Fruit fly (Drosophila melanogaster) whole organism, embryonic: ENCODE measurements around the gene CG32079.
A peak's percentile ranks its signal among the peaks of the same experiment; 100 is the strongest.

Experiments
- C15 ChIP-seq: fragments of 200-800 bp; sonication (Bioruptor generic); IDR thresholded peaks from 3 replicates; pipeline ENCODE4 v1.3.6; 2022; ENCODE audit warnings: missing biosample characterization, missing genetic modification characterization
- CG10209 ChIP-seq: fragments of 200-800 bp; sonication (Bioruptor generic); optimal IDR thresholded peaks from 3 replicates; lab custom pipeline; 2017; ENCODE audit warnings: missing biosample characterization, mild to moderate bottlenecking, missing genetic modification characterization, missing genetic modification reagents
- CG1024 ChIP-seq: fragments of 200-800 bp; sonication (Bioruptor generic); IDR thresholded peaks from 2 replicates; pipeline ENCODE4 v1.3.6; 2022; ENCODE audit warnings: missing biosample characterization, missing genetic modification characterization
- CG11456 ChIP-seq: fragments of 200-800 bp; sonication (Bioruptor generic); IDR thresholded peaks from 3 replicates; pipeline ENCODE4 v1.3.6; 2022; ENCODE audit warnings: missing biosample characterization, missing genetic modification characterization
- CG11695 ChIP-seq: fragments of 200-800 bp; sonication (Bioruptor generic); IDR thresholded peaks from 3 replicates; pipeline ENCODE4 v1.3.6; 2022; ENCODE audit warnings: missing biosample characterization, missing genetic modification characterization
- CG12104 ChIP-seq: fragments of 200-800 bp; sonication (Bioruptor generic); optimal IDR thresholded peaks from 3 replicates; lab custom pipeline; 2016; ENCODE audit warnings: missing biosample characterization, missing genetic modification characterization
- CG12299 ChIP-seq: fragments of 200-800 bp; sonication (Bioruptor generic); optimal IDR thresholded peaks from 2 replicates; lab custom pipeline; 2018; ENCODE audit warnings: missing biosample characterization, mild to moderate bottlenecking, missing genetic modification characterization
- CG12659 ChIP-seq: fragments of 200-800 bp; sonication (Bioruptor generic); optimal IDR thresholded peaks from 3 replicates; lab custom pipeline; 2017; ENCODE audit warnings: mild to moderate bottlenecking, missing biosample characterization, missing genetic modification reagents, missing genetic modification characterization
- CG16779 ChIP-seq: fragments of 200-800 bp; sonication (Bioruptor generic); IDR thresholded peaks from 2 replicates; pipeline ENCODE4 v1.3.6; 2022; ENCODE audit warnings: missing biosample characterization, missing genetic modification characterization
- CG17802 ChIP-seq: fragments of 200-800 bp; sonication (Bioruptor generic); optimal IDR thresholded peaks from 2 replicates; lab custom pipeline; 2018; ENCODE audit warnings: missing biosample characterization, mild to moderate bottlenecking, missing genetic modification characterization, moderate library complexity
- CG1792 ChIP-seq: fragments of 200-800 bp; sonication (Bioruptor generic); optimal IDR thresholded peaks from 2 replicates; lab custom pipeline; 2016; ENCODE audit warnings: missing biosample characterization, missing genetic modification characterization
- CG18011 ChIP-seq: fragments of 200-800 bp; sonication (Bioruptor generic); optimal IDR thresholded peaks from 2 replicates; lab custom pipeline; 2017; ENCODE audit warnings: missing biosample characterization, missing genetic modification characterization, mild to moderate bottlenecking, moderate library complexity, missing genotype
- CG18476 ChIP-seq: fragments of 200-800 bp; sonication (Bioruptor generic); optimal IDR thresholded peaks from 2 replicates; lab custom pipeline; 2016; ENCODE audit warnings: missing biosample characterization, mild to moderate bottlenecking, missing genetic modification characterization
- CG18599 ChIP-seq: fragments of 200-800 bp; sonication (Bioruptor generic); optimal IDR thresholded peaks from 3 replicates; lab custom pipeline; 2017; ENCODE audit warnings: missing biosample characterization, missing genetic modification characterization, mild to moderate bottlenecking, moderate library complexity, missing genetic modification reagents
- CG2712 ChIP-seq: fragments of 200-800 bp; optimal IDR thresholded peaks from 3 replicates; lab custom pipeline; 2019; ENCODE audit warnings: missing biosample characterization, mild to moderate bottlenecking, missing genetic modification characterization, moderate library complexity
- CG30020 ChIP-seq: fragments of 200-800 bp; optimal IDR thresholded peaks from 2 replicates; lab custom pipeline; 2019; ENCODE audit warnings: missing biosample characterization, mild to moderate bottlenecking, missing genetic modification characterization, moderate library complexity
- CG30403 ChIP-seq: fragments of 200-800 bp; sonication (Bioruptor generic); optimal IDR thresholded peaks from 3 replicates; lab custom pipeline; 2016; ENCODE audit warnings: missing biosample characterization, missing genetic modification characterization
- CG3847 ChIP-seq: fragments of 200-800 bp; sonication (Bioruptor generic); IDR thresholded peaks from 2 replicates; pipeline ENCODE4 v1.3.6; 2022; ENCODE audit warnings: missing biosample characterization, missing genetic modification characterization
- CG4707 ChIP-seq: fragments of 200-800 bp; sonication (Bioruptor generic); optimal IDR thresholded peaks from 2 replicates; lab custom pipeline; 2018; ENCODE audit warnings: missing biosample characterization, mild to moderate bottlenecking, missing genetic modification characterization, moderate library complexity
- CG5953 ChIP-seq: fragments of 200-800 bp; sonication (Bioruptor generic); IDR thresholded peaks from 2 replicates; pipeline ENCODE4 v1.3.6; 2022; ENCODE audit warnings: missing biosample characterization, missing genetic modification characterization
- CG7556 ChIP-seq: fragments of 200-800 bp; sonication (Bioruptor generic); optimal IDR thresholded peaks from 2 replicates; lab custom pipeline; 2017; ENCODE audit warnings: missing biosample characterization, mild to moderate bottlenecking, missing genetic modification characterization
- CG9797 ChIP-seq: fragments of 200-800 bp; sonication (Bioruptor generic); optimal IDR thresholded peaks from 3 replicates; lab custom pipeline; 2018; ENCODE audit warnings: missing biosample characterization, mild to moderate bottlenecking, missing genetic modification characterization
- Camta ChIP-seq: fragments of 200-800 bp; sonication (Bioruptor generic); optimal IDR thresholded peaks from 2 replicates; lab custom pipeline; 2016; ENCODE audit warnings: missing biosample characterization, missing genetic modification characterization
- Dip2 ChIP-seq: fragments of 200-800 bp; sonication (Bioruptor generic); IDR thresholded peaks from 2 replicates; pipeline ENCODE4 v1.3.6; 2022; ENCODE audit warnings: missing biosample characterization, missing genetic modification characterization
- Dll ChIP-seq: fragments of 200-800 bp; sonication (Bioruptor generic); IDR thresholded peaks from 4 replicates; pipeline ENCODE4 v1.3.6; 2022; ENCODE audit warnings: missing biosample characterization, missing genetic modification characterization; ENCODE audit not compliant: partially characterized antibody
- Gsc ChIP-seq: fragments of 200-800 bp; sonication (Bioruptor generic); IDR thresholded peaks from 2 replicates; pipeline ENCODE4 v1.3.6; 2022; ENCODE audit warnings: missing biosample characterization, missing genetic modification characterization
- Hmr ChIP-seq: fragments of 200-800 bp; sonication (Bioruptor generic); optimal IDR thresholded peaks from 3 replicates; lab custom pipeline; 2017; ENCODE audit warnings: mild to moderate bottlenecking, missing biosample characterization, missing genetic modification reagents, missing genetic modification characterization
- Hmx ChIP-seq: fragments of 200-800 bp; sonication (Bioruptor generic); optimal IDR thresholded peaks from 2 replicates; lab custom pipeline; 2016; ENCODE audit warnings: missing biosample characterization, missing genetic modification characterization
- Ravus ChIP-seq: fragments of 200-800 bp; sonication (Bioruptor generic); IDR thresholded peaks from 2 replicates; pipeline ENCODE4 v1.3.6; 2022; ENCODE audit warnings: missing biosample characterization, missing genetic modification characterization
- Rfx ChIP-seq: fragments of 200-800 bp; sonication (Bioruptor generic); IDR thresholded peaks from 2 replicates; pipeline ENCODE4 v1.3.6; 2022; ENCODE audit warnings: missing biosample characterization, missing genetic modification characterization
- Spps ChIP-seq: fragments of 200-800 bp; sonication (Bioruptor generic); optimal IDR thresholded peaks from 2 replicates; lab custom pipeline; 2018; ENCODE audit warnings: missing biosample characterization, mild to moderate bottlenecking, missing genetic modification characterization
- ap ChIP-seq: fragments of 200-800 bp; sonication (Bioruptor generic); IDR thresholded peaks from 2 replicates; pipeline ENCODE4 v1.3.6; 2022; ENCODE audit warnings: missing biosample characterization, missing genetic modification characterization
- bcd ChIP-seq: fragments of 200-800 bp; sonication (Bioruptor generic); optimal IDR thresholded peaks from 2 replicates; lab custom pipeline; 2017; ENCODE audit warnings: missing biosample characterization, mild to moderate bottlenecking, missing genetic modification characterization
- bigmax ChIP-seq: fragments of 200-800 bp; sonication (Bioruptor generic); optimal IDR thresholded peaks from 2 replicates; lab custom pipeline; 2018; ENCODE audit warnings: missing biosample characterization, mild to moderate bottlenecking, missing genetic modification characterization
- bsh ChIP-seq, 2 experiments: fragments of 200-800 bp; sonication (Bioruptor generic); optimal IDR thresholded peaks; 2 replicates each; lab custom pipeline; 2017 to 2018; ENCODE audit warnings: mild to moderate bottlenecking in 2 of 2, missing biosample characterization in 2 of 2, missing genetic modification characterization in 2 of 2, moderate library complexity in 1 of 2
- corto ChIP-seq: fragments of 200-800 bp; sonication (Bioruptor generic); optimal IDR thresholded peaks from 2 replicates; lab custom pipeline; 2016; ENCODE audit warnings: missing biosample characterization, mild to moderate bottlenecking, missing genetic modification characterization, moderate library complexity
- ftz-f1 ChIP-seq: fragments of 200-800 bp; sonication (Bioruptor generic); optimal IDR thresholded peaks from 2 replicates; lab custom pipeline; 2016; ENCODE audit warnings: missing biosample characterization, missing genetic modification characterization
- gfzf ChIP-seq: fragments of 200-800 bp; sonication (Bioruptor generic); optimal IDR thresholded peaks from 2 replicates; lab custom pipeline; 2016; ENCODE audit warnings: missing biosample characterization, mild to moderate bottlenecking, missing genetic modification characterization, moderate library complexity
- gt ChIP-seq: fragments of 200-800 bp; sonication (Bioruptor generic); IDR thresholded peaks from 2 replicates; pipeline ENCODE4 v1.3.6; 2022; ENCODE audit warnings: missing biosample characterization, missing genetic modification characterization
- hbn ChIP-seq: fragments of 200-800 bp; sonication (Bioruptor generic); IDR thresholded peaks from 2 replicates; pipeline ENCODE4 v1.3.6; 2022; ENCODE audit warnings: missing biosample characterization, missing genetic modification characterization; ENCODE audit not compliant: partially characterized antibody
- kni ChIP-seq: fragments of 200-800 bp; sonication (Bioruptor generic); optimal IDR thresholded peaks from 3 replicates; lab custom pipeline; 2017; ENCODE audit warnings: mild to moderate bottlenecking, missing biosample characterization, missing genetic modification reagents, missing genetic modification characterization
- lmd ChIP-seq: fragments of 200-800 bp; sonication (Bioruptor generic); IDR thresholded peaks from 2 replicates; pipeline ENCODE4 v1.3.6; 2022; ENCODE audit warnings: missing biosample characterization, missing genetic modification characterization
- mam ChIP-seq: fragments of 200-800 bp; sonication (Bioruptor generic); optimal IDR thresholded peaks from 3 replicates; lab custom pipeline; 2016; ENCODE audit warnings: missing biosample characterization, missing genetic modification characterization
- phol ChIP-seq: fragments of 200-800 bp; sonication (Bioruptor generic); optimal IDR thresholded peaks from 3 replicates; lab custom pipeline; 2018; ENCODE audit warnings: missing biosample characterization, mild to moderate bottlenecking, missing genetic modification characterization, moderate library complexity
- pnt ChIP-seq: fragments of 200-800 bp; sonication (Bioruptor generic); optimal IDR thresholded peaks from 3 replicates; lab custom pipeline; 2016; ENCODE audit warnings: missing biosample characterization, missing genetic modification characterization
- schlank ChIP-seq: fragments of 200-800 bp; sonication (Bioruptor generic); optimal IDR thresholded peaks from 2 replicates; lab custom pipeline; 2018; ENCODE audit warnings: missing biosample characterization, mild to moderate bottlenecking, missing genetic modification characterization
- sna ChIP-seq: fragments of 200-800 bp; sonication (Bioruptor generic); IDR thresholded peaks from 2 replicates; pipeline ENCODE4 v1.3.6; 2022; ENCODE audit warnings: missing biosample characterization, missing genetic modification characterization; ENCODE audit not compliant: partially characterized antibody
- tna ChIP-seq: fragments of 200-800 bp; sonication (Bioruptor generic); IDR thresholded peaks from 2 replicates; pipeline ENCODE4 v1.3.6; 2022; ENCODE audit warnings: missing biosample characterization, missing genetic modification characterization; ENCODE audit not compliant: partially characterized antibody
- toy ChIP-seq: fragments of 200-800 bp; sonication (Bioruptor generic); IDR thresholded peaks from 2 replicates; pipeline ENCODE4 v1.3.6; 2022; ENCODE audit warnings: missing biosample characterization, missing genetic modification characterization
- tup ChIP-seq: fragments of 200-800 bp; sonication (Bioruptor generic); optimal IDR thresholded peaks from 2 replicates; lab custom pipeline; 2016; ENCODE audit warnings: missing biosample characterization, mild to moderate bottlenecking, missing genetic modification characterization, moderate library complexity
- yki ChIP-seq: fragments of >200 bp; optimal IDR thresholded peaks from 3 replicates; lab custom pipeline; 2018

Gene CG32079

dm6 chr3L:11047877-11048276, 22.5 kb downstream of the CG32079 start (continued):
- peak; percentile 77 for TF ChIP-seq CG16779 (GFP tag; lab: Robert Waterston, UW)
- TF ChIP-seq CG11456 (GFP tag; lab: Robert Waterston, UW) = peak; percentile 96
- TF ChIP-seq CG17802 (tag; lab: Kevin White, UChicago) = peak; percentile 42
- TF ChIP-seq CG30020 (tag; lab: Kevin White, UChicago) = no peak
- TF ChIP-seq pnt (GFP tag; lab: Kevin White, UChicago) = peak; percentile 76
- no peak for TF ChIP-seq Gsc (GFP tag; lab: Robert Waterston, UW)
- TF ChIP-seq corto (GFP tag; lab: Kevin White, UChicago) = no peak
- TF ChIP-seq CG11695 (GFP tag; lab: Robert Waterston, UW) = no peak
- TF ChIP-seq bigmax (GFP tag; lab: Kevin White, UChicago) = no peak
- TF ChIP-seq gt (GFP tag; lab: Robert Waterston, UW) = no peak
- TF ChIP-seq Hmx = no peak
- no peak for TF ChIP-seq hbn (GFP tag; lab: Robert Waterston, UW)
- TF ChIP-seq CG3847 (GFP tag; lab: Robert Waterston, UW) = peak; percentile 77; the same call in 1 of the 2 replicates
- TF ChIP-seq CG18011 (GFP tag; lab: Kevin White, UChicago) = no peak
- no peak for TF ChIP-seq yki
- peak; percentile 55 for TF ChIP-seq phol (tag; lab: Kevin White, UChicago)
- peak; percentile 79 for TF ChIP-seq CG5953 (GFP tag; lab: Robert Waterston, UW)
- TF ChIP-seq Rfx (GFP tag; lab: Robert Waterston, UW) = peak; percentile 91
- TF ChIP-seq bsh (GFP tag; optimal IDR thresholded peaks at IDR 0.05; lab: Kevin White, UChicago) = peak in 1 of 2 experiments; percentile 72
- peak; percentile 41 for TF ChIP-seq ftz-f1 (GFP tag; lab: Kevin White, UChicago)
- TF ChIP-seq tup = no peak
- no peak for TF ChIP-seq sna (GFP tag; lab: Robert Waterston, UW)
- no peak for TF ChIP-seq CG7556 (GFP tag; lab: Kevin White, UChicago)
- peak; percentile 6 for TF ChIP-seq Spps (tag; lab: Kevin White, UChicago)
- no peak for TF ChIP-seq toy
- TF ChIP-seq CG2712 (tag; lab: Kevin White, UChicago) = peak; percentile 73
- TF ChIP-seq CG10209 (GFP tag; lab: Kevin White, UChicago) = peak; percentile 57
- TF ChIP-seq mam = peak; percentile 64
- no peak for TF ChIP-seq CG1792
- no peak for TF ChIP-seq kni
- TF ChIP-seq CG30403 (GFP tag; lab: Kevin White, UChicago) = peak; percentile 82
- no peak for TF ChIP-seq gfzf
- peak; percentile 76 for TF ChIP-seq Camta (GFP tag; lab: Kevin White, UChicago)
- TF ChIP-seq CG12104 = peak; percentile 57
- TF ChIP-seq CG18599 (GFP tag; lab: Kevin White, UChicago) = no peak
- TF ChIP-seq lmd (GFP tag; lab: Robert Waterston, UW) = peak; percentile 84
- peak; percentile 42 for TF ChIP-seq schlank (tag; lab: Kevin White, UChicago)
- TF ChIP-seq Dip2 (GFP tag; lab: Robert Waterston, UW) = no peak
- TF ChIP-seq Ravus (GFP tag; lab: Robert Waterston, UW) = no peak
- TF ChIP-seq Hmr (GFP tag; lab: Kevin White, UChicago) = peak; percentile 75
- TF ChIP-seq bcd (GFP tag; lab: Kevin White, UChicago) = peak; percentile 74
- TF ChIP-seq Dll (GFP tag; lab: Robert Waterston, UW) = no peak
- peak; percentile 54 for TF ChIP-seq CG4707 (GFP tag; lab: Kevin White, UChicago)
- peak; percentile 45; the same call in 1 of the 2 replicates for TF ChIP-seq ap (GFP tag; lab: Robert Waterston, UW)
- no peak for TF ChIP-seq C15 (GFP tag; lab: Robert Waterston, UW)
- peak; percentile 12 for TF ChIP-seq CG18476
- TF ChIP-seq CG1024 (GFP tag; lab: Robert Waterston, UW) = peak; percentile 68
- peak; percentile 46 for TF ChIP-seq CG12659 (GFP tag; lab: Kevin White, UChicago)
- no peak for TF ChIP-seq CG9797 (GFP tag; lab: Kevin White, UChicago)
- TF ChIP-seq tna = no peak
- no peak for TF ChIP-seq CG12299 (tag; lab: Kevin White, UChicago)
